Worm (Caenorhabditis elegans) whole organism, young adult: ENCODE results near the gene atl-1.

Experiments used
- B0035.1 ChIP-seq: sonication (generic microtip); optimal IDR thresholded peaks from 2 replicates; lab custom pipeline; 2016; ENCODE audit warnings: missing genetic modification characterization, mild to moderate bottlenecking, missing compliant biosample characterization, missing genotype, missing genetic modification reagents
- D2030.7 ChIP-seq: fragments of 200-800 bp; sonication (Bioruptor generic); IDR thresholded peaks from 2 replicates; pipeline ENCODE4 v1.3.6; 2022; ENCODE audit warnings: missing genetic modification reagents, missing genetic modification characterization, missing compliant biosample characterization
- F33H1.4 ChIP-seq: fragments of 200-800 bp; sonication (Bioruptor generic); IDR thresholded peaks from 2 replicates; pipeline ENCODE4 v1.3.6; 2022; ENCODE audit warnings: missing genetic modification reagents, missing genetic modification characterization, missing compliant biosample characterization
- F39B2.1 ChIP-seq: fragments of 200-800 bp; sonication (Bioruptor generic); IDR thresholded peaks from 2 replicates; pipeline ENCODE4 v1.3.6; 2022; ENCODE audit warnings: missing genetic modification reagents, missing genetic modification characterization, missing compliant biosample characterization
- F52B5.7 ChIP-seq: sonication (generic microtip); optimal IDR thresholded peaks from 2 replicates; lab custom pipeline; 2016; ENCODE audit warnings: mild to moderate bottlenecking, missing genetic modification characterization, missing compliant biosample characterization
- K11D2.4 ChIP-seq: fragments of 200-800 bp; sonication (Bioruptor generic); IDR thresholded peaks from 2 replicates; pipeline ENCODE4 v1.3.6; 2022; ENCODE audit warnings: missing genetic modification reagents, missing genetic modification characterization, missing compliant biosample characterization
- T07F8.4 ChIP-seq: sonication (generic microtip); optimal IDR thresholded peaks from 2 replicates; lab custom pipeline; 2016; ENCODE audit warnings: mild to moderate bottlenecking, missing genetic modification characterization, moderate library complexity, missing compliant biosample characterization
- Y79H2A.3 ChIP-seq: fragments of 200-800 bp; sonication (Bioruptor generic); conservative IDR thresholded peaks from 2 replicates; pipeline ENCODE4 v1.3.6; 2022; ENCODE audit warnings: missing genetic modification reagents, missing genetic modification characterization, missing compliant biosample characterization
- cebp-1 ChIP-seq, 2 experiments: fragments of 200-800 bp in 1 of 2; sonication (Bioruptor generic) in 1 of 2; sonication (generic microtip) in 1 of 2; IDR thresholded peaks in 1 of 2; optimal IDR thresholded peaks in 1 of 2; 2 replicates each; pipeline versions ENCODE4 v1.3.6 to Lab custom; 2017 to 2022; ENCODE audit warnings: missing compliant biosample characterization in 2 of 2, missing genetic modification characterization in 2 of 2, mild to moderate bottlenecking in 1 of 2, missing genetic modification reagents in 1 of 2, moderate library complexity in 1 of 2
- die-1 ChIP-seq: sonication (generic microtip); optimal IDR thresholded peaks from 2 replicates; lab custom pipeline; 2016; ENCODE audit warnings: missing genotype, mild to moderate bottlenecking, missing genetic modification characterization, missing compliant biosample characterization
- egrh-3 ChIP-seq: fragments of 200-800 bp; sonication (Bioruptor generic); IDR thresholded peaks from 2 replicates; pipeline ENCODE4 v1.3.6; 2022; ENCODE audit warnings: missing genetic modification reagents, missing genetic modification characterization, missing compliant biosample characterization
- ets-4 ChIP-seq: fragments of 200-800 bp; sonication (Bioruptor generic); optimal IDR thresholded peaks from 2 replicates; lab custom pipeline; 2018; ENCODE audit warnings: mild to moderate bottlenecking, missing genetic modification characterization, missing compliant biosample characterization
- lsy-27 ChIP-seq: sonication (generic microtip); optimal IDR thresholded peaks from 2 replicates; lab custom pipeline; 2017; ENCODE audit warnings: missing genetic modification characterization, mild to moderate bottlenecking, missing compliant biosample characterization, antibody characterized with exemption, missing genotype, borderline replicate concordance; ENCODE audit not compliant: insufficient read depth
- madf-3 ChIP-seq: fragments of 200-800 bp; sonication (Bioruptor generic); IDR thresholded peaks from 2 replicates; pipeline ENCODE4 v1.3.6; 2022; ENCODE audit warnings: missing genetic modification reagents, missing genetic modification characterization, missing compliant biosample characterization
- madf-6 ChIP-seq: fragments of 200-800 bp; sonication (Bioruptor generic); IDR thresholded peaks from 2 replicates; pipeline ENCODE4 v1.3.6; 2022; ENCODE audit warnings: missing genetic modification reagents, missing genetic modification characterization, missing compliant biosample characterization
- mcd-1 ChIP-seq: fragments of 200-800 bp; sonication (Bioruptor generic); IDR thresholded peaks from 2 replicates; pipeline ENCODE4 v1.3.6; 2022; ENCODE audit warnings: missing genetic modification reagents, missing genetic modification characterization, missing compliant biosample characterization
- mel-28 ChIP-seq: sonication (generic microtip); optimal IDR thresholded peaks from 2 replicates; lab custom pipeline; 2016; ENCODE audit warnings: borderline replicate concordance, mild to moderate bottlenecking, missing genetic modification characterization, missing compliant biosample characterization
- nfya-2 ChIP-seq: fragments of 200-800 bp; sonication (Bioruptor generic); IDR thresholded peaks from 2 replicates; pipeline ENCODE4 v1.3.6; 2022; ENCODE audit warnings: missing genetic modification reagents, missing genetic modification characterization, missing compliant biosample characterization
- nhr-80 ChIP-seq: sonication (generic microtip); optimal IDR thresholded peaks from 2 replicates; lab custom pipeline; 2016; ENCODE audit warnings: missing genetic modification characterization, missing compliant biosample characterization
- rpc-1 ChIP-seq, 2 experiments: fragments of 150-350 bp in 1 of 2; sonication (generic microtip) in 1 of 2; optimal IDR thresholded peaks; 2 replicates each; lab custom pipeline; 2014 to 2018; ENCODE audit warnings: missing biosample characterization in 1 of 2, missing genetic modification characterization in 1 of 2, missing genetic modification reagents in 1 of 2, missing genotype in 1 of 2
- snpc-1.1 ChIP-seq: sonication (generic microtip); optimal IDR thresholded peaks from 2 replicates; lab custom pipeline; 2017; ENCODE audit warnings: missing genetic modification characterization, mild to moderate bottlenecking, missing compliant biosample characterization, antibody characterized with exemption, moderate library complexity, missing genotype, missing genetic modification reagents; ENCODE audit not compliant: insufficient read depth
- somi-1 ChIP-seq: fragments of 200-800 bp; sonication (Bioruptor generic); optimal IDR thresholded peaks from 2 replicates; lab custom pipeline; 2018; ENCODE audit warnings: mild to moderate bottlenecking, missing genetic modification characterization, missing compliant biosample characterization
- ztf-3 ChIP-seq: fragments of 200-800 bp; sonication (Bioruptor generic); optimal IDR thresholded peaks from 2 replicates; lab custom pipeline; 2018; ENCODE audit warnings: mild to moderate bottlenecking, missing genetic modification characterization, missing compliant biosample characterization

atl-1 gene

ce11 chrV:9603488-9603887, 41.9 kb downstream of the atl-1 start (continued):
- peak; percentile 67 for TF ChIP-seq madf-6 (GFP tag; lab: Robert Waterston, UW)

- TF ChIP-seq D2030.7 (GFP tag; lab: Robert Waterston, UW) (peak; percentile 17; the same call in 1 of the 2 replicates), egrh-3 (GFP tag; lab: Robert Waterston, UW) (peak; percentile 93), F33H1.4 (GFP tag; lab: Robert Waterston, UW) (peak; percentile 51)
- TF ChIP-seq, all 124 proteins: peak for 3; not testable (repeated sequence) for 121
Measured at ce11 chrV:9601904-9602303, 43.5 kb downstream of the atl-1 start.

- TF ChIP-seq nhr-80 (tag; lab: Kevin White, UChicago): no peak
Measured at ce11 chrV:9590317-9590716, 55.1 kb downstream of the atl-1 start, which contains the start of gene K09G1.2. K09G1.2 (plus strand) TSS chrV:9590617.

- TF ChIP-seq D2030.7 (GFP tag; lab: Robert Waterston, UW) (no peak), mcd-1 (no peak)
Measured at ce11 chrV:9588574-9588973, 56.8 kb downstream of the atl-1 start.

- TF ChIP-seq mel-28 (tag; lab: Kevin White, UChicago): no peak
- TF ChIP-seq madf-6 (GFP tag; lab: Robert Waterston, UW): no peak
- TF ChIP-seq F52B5.7 (tag; lab: Kevin White, UChicago): no peak
- TF ChIP-seq cebp-1 (GFP tag; IDR thresholded peaks at IDR 0.05; lab: Robert Waterston, UW): no peak
- no peak for TF ChIP-seq cebp-1 (tag; optimal IDR thresholded peaks at IDR 0.05; lab: Kevin White, UChicago)
- TF ChIP-seq F39B2.1 (GFP tag; lab: Robert Waterston, UW): no peak
- TF ChIP-seq die-1 (tag; lab: Kevin White, UChicago): no peak
- no peak for TF ChIP-seq snpc-1.1 (tag; lab: Kevin White, UChicago)
- TF ChIP-seq somi-1: no peak
- TF ChIP-seq ets-4: no peak
- no peak for TF ChIP-seq Y79H2A.3 (GFP tag; lab: Robert Waterston, UW)
- no peak for TF ChIP-seq rpc-1 (optimal IDR thresholded peaks at IDR 0.05; lab: Kevin White, UChicago)
- TF ChIP-seq rpc-1 (tag; optimal IDR thresholded peaks at IDR 0.05; lab: Kevin White, UChicago): no peak
- TF ChIP-seq mcd-1: no peak
- TF ChIP-seq K11D2.4 (GFP tag; lab: Robert Waterston, UW): no peak
- no peak for TF ChIP-seq T07F8.4 (tag; lab: Kevin White, UChicago)
- TF ChIP-seq nfya-2 (GFP tag; lab: Robert Waterston, UW): no peak
- TF ChIP-seq madf-3: no peak
- no peak for TF ChIP-seq B0035.1 (tag; lab: Kevin White, UChicago)
- TF ChIP-seq ztf-3 (GFP tag; lab: Kevin White, UChicago): no peak
- no peak for TF ChIP-seq lsy-27 (tag; lab: Kevin White, UChicago)
- TF ChIP-seq, all 124 proteins: peak for 0
Measured at ce11 chrV:9587619-9588018, 57.8 kb downstream of the atl-1 start.
